Worm (Caenorhabditis elegans) whole organism, dauer: ENCODE results near the gene srx-108.

ENCODE experiments used
- unc-62 ChIP-seq: sonication (generic microtip); optimal IDR thresholded peaks from 2 replicates; lab custom pipeline; 2017; ENCODE audit warnings: missing biosample characterization, missing genetic modification reagents, missing genetic modification characterization

The srx-108 gene

ce11 chrII:3743684-3744200, 38.3 kb downstream of the srx-108 start, which contains the start of gene nta-1:
Gene nta-1 (minus strand): TSS chrII:3743814.
- no peak for TF ChIP-seq unc-62

ce11 chrII:3747405-3747804, 42.0 kb downstream of the srx-108 start, which contains the start of gene fbxb-92:
Gene fbxb-92 (minus strand): TSS chrII:3747505.
- TF ChIP-seq unc-62, result no peak

- no peak for TF ChIP-seq unc-62
Measured at ce11 chrII:3748719-3749118, 43.3 kb downstream of the srx-108 start, which contains the start of gene fbxb-90. Gene fbxb-90 (minus strand): TSS chrII:3748819.

ce11 chrII:3750685-3751084, 45.3 kb downstream of the srx-108 start, which contains the start of gene fbxb-91:
Gene fbxb-91 (minus strand): TSS chrII:3750785.
- no peak for TF ChIP-seq unc-62

ce11 chrII:3752184-3752583, 46.8 kb downstream of the srx-108 start, which contains the start of gene sdz-11:
Gene sdz-11 (minus strand): TSS chrII:3752284.
- no peak for TF ChIP-seq unc-62

- TF ChIP-seq unc-62, result no peak
Measured at ce11 chrII:3753598-3753997, 48.2 kb downstream of the srx-108 start, which contains the start of gene rcd-1. Gene rcd-1 (plus strand): TSS chrII:3753898.
